Fruit fly (Drosophila melanogaster) whole organism, embryonic: ENCODE data around the gene CG14104.

Experiments used
- Aef1 ChIP-seq: fragments of 200-800 bp; sonication (Bioruptor generic); IDR thresholded peaks from 3 replicates; pipeline ENCODE4 v1.3.6; 2022; ENCODE audit warnings: missing biosample characterization, missing genetic modification characterization
- Atf-2 ChIP-seq: fragments of 200-800 bp; sonication (Bioruptor generic); optimal IDR thresholded peaks from 2 replicates; lab custom pipeline; 2016; ENCODE audit warnings: missing biosample characterization, missing genetic modification characterization
- Atf3 ChIP-seq: fragments of 200-800 bp; sonication (Bioruptor generic); optimal IDR thresholded peaks from 3 replicates; lab custom pipeline; 2016; ENCODE audit warnings: missing biosample characterization, missing genetic modification characterization
- CG10274 ChIP-seq: fragments of 200-800 bp; sonication (Bioruptor generic); optimal IDR thresholded peaks from 3 replicates; lab custom pipeline; 2017; ENCODE audit warnings: missing biosample characterization, mild to moderate bottlenecking, missing genetic modification characterization
- CG10565 ChIP-seq: fragments of 200-800 bp; sonication (Bioruptor generic); optimal IDR thresholded peaks from 3 replicates; lab custom pipeline; 2016; ENCODE audit warnings: missing biosample characterization, mild to moderate bottlenecking, missing genetic modification characterization
- CG12155 ChIP-seq: fragments of 200-800 bp; sonication (Bioruptor generic); optimal IDR thresholded peaks from 3 replicates; lab custom pipeline; 2016; ENCODE audit warnings: missing biosample characterization, missing genetic modification characterization
- CG12236 ChIP-seq: fragments of 200-800 bp; sonication (Bioruptor generic); optimal IDR thresholded peaks from 2 replicates; lab custom pipeline; 2016; ENCODE audit warnings: missing biosample characterization, missing genetic modification characterization
- CG12659 ChIP-seq: fragments of 200-800 bp; sonication (Bioruptor generic); optimal IDR thresholded peaks from 3 replicates; lab custom pipeline; 2017; ENCODE audit warnings: mild to moderate bottlenecking, missing biosample characterization, missing genetic modification reagents, missing genetic modification characterization
- CG12744 ChIP-seq: fragments of 200-800 bp; sonication (Bioruptor generic); optimal IDR thresholded peaks from 2 replicates; lab custom pipeline; 2016; ENCODE audit warnings: missing biosample characterization, missing genetic modification characterization
- CG15011 ChIP-seq: fragments of 200-800 bp; sonication (Bioruptor generic); optimal IDR thresholded peaks from 3 replicates; lab custom pipeline; 2018; ENCODE audit warnings: missing biosample characterization, mild to moderate bottlenecking, missing genetic modification characterization
- CG16863 ChIP-seq: fragments of 200-800 bp; sonication (Bioruptor generic); optimal IDR thresholded peaks from 3 replicates; lab custom pipeline; 2016; ENCODE audit warnings: missing biosample characterization, missing genetic modification characterization
- CG17802 ChIP-seq: fragments of 200-800 bp; sonication (Bioruptor generic); optimal IDR thresholded peaks from 2 replicates; lab custom pipeline; 2018; ENCODE audit warnings: missing biosample characterization, mild to moderate bottlenecking, missing genetic modification characterization, moderate library complexity
- CG18262 ChIP-seq: fragments of 200-800 bp; optimal IDR thresholded peaks from 3 replicates; lab custom pipeline; 2019; ENCODE audit warnings: missing biosample characterization, mild to moderate bottlenecking, missing genetic modification characterization, moderate library complexity
- CG3065 ChIP-seq: fragments of 200-800 bp; sonication (Bioruptor generic); optimal IDR thresholded peaks from 2 replicates; lab custom pipeline; 2016; ENCODE audit warnings: missing biosample characterization, missing genetic modification characterization
- CG31365 ChIP-seq: fragments of 200-800 bp; sonication (Bioruptor generic); optimal IDR thresholded peaks from 2 replicates; lab custom pipeline; 2018; ENCODE audit warnings: missing biosample characterization, mild to moderate bottlenecking, missing genetic modification characterization
- CG4424 ChIP-seq: fragments of 200-800 bp; sonication (Bioruptor generic); optimal IDR thresholded peaks from 3 replicates; lab custom pipeline; 2016; ENCODE audit warnings: missing biosample characterization, missing genetic modification characterization
- CG7928 ChIP-seq: fragments of 200-800 bp; sonication (Bioruptor generic); optimal IDR thresholded peaks from 2 replicates; lab custom pipeline; 2017; ENCODE audit warnings: missing biosample characterization, mild to moderate bottlenecking, missing genetic modification characterization
- CG8388 ChIP-seq: fragments of 200-800 bp; sonication (Bioruptor generic); optimal IDR thresholded peaks from 2 replicates; lab custom pipeline; 2019; ENCODE audit warnings: missing biosample characterization, mild to moderate bottlenecking, missing genetic modification characterization, moderate library complexity
- CG8924 ChIP-seq: fragments of 200-800 bp; optimal IDR thresholded peaks from 3 replicates; lab custom pipeline; 2019; ENCODE audit warnings: missing biosample characterization, mild to moderate bottlenecking, missing genetic modification characterization, moderate library complexity
- CG9932 ChIP-seq: fragments of 200-800 bp; sonication (Bioruptor generic); IDR thresholded peaks from 2 replicates; pipeline ENCODE4 v1.3.6; 2022; ENCODE audit warnings: missing biosample characterization, missing genetic modification characterization
- Doc2 ChIP-seq: fragments of 200-800 bp; sonication (Bioruptor generic); IDR thresholded peaks from 2 replicates; pipeline ENCODE4 v1.3.6; 2022; ENCODE audit warnings: missing biosample characterization, missing genetic modification characterization
- H2.0 ChIP-seq: fragments of 200-800 bp; sonication (Bioruptor generic); IDR thresholded peaks from 2 replicates; pipeline ENCODE4 v1.3.6; 2022; ENCODE audit warnings: missing biosample characterization, missing genetic modification characterization
- HLH4C ChIP-seq: fragments of 200-800 bp; sonication (Bioruptor generic); IDR thresholded peaks from 3 replicates; pipeline ENCODE4 v1.3.6; 2022; ENCODE audit warnings: missing biosample characterization, missing genetic modification characterization; ENCODE audit not compliant: partially characterized antibody
- Hr3 ChIP-seq: fragments of 200-800 bp; sonication (Bioruptor generic); optimal IDR thresholded peaks from 3 replicates; lab custom pipeline; 2016; ENCODE audit warnings: missing biosample characterization, missing genetic modification characterization
- Hr78 ChIP-seq, 2 experiments: fragments of 200-800 bp in 1 of 2; fragments of >200 bp in 1 of 2; sonication (Bioruptor generic) in 1 of 2; optimal IDR thresholded peaks; 2 replicates each; lab custom pipeline; 2017 to 2019; ENCODE audit warnings: missing biosample characterization in 2 of 2, missing genetic modification characterization in 2 of 2, mild to moderate bottlenecking in 1 of 2, moderate library complexity in 1 of 2
- Lim3 ChIP-seq: fragments of 200-800 bp; sonication (Bioruptor generic); IDR thresholded peaks from 2 replicates; pipeline ENCODE4 v1.3.6; 2022; ENCODE audit warnings: missing biosample characterization, missing genetic modification characterization
- NC2α ChIP-seq: fragments of 200-800 bp; sonication (Bioruptor generic); optimal IDR thresholded peaks from 2 replicates; lab custom pipeline; 2016; ENCODE audit warnings: missing biosample characterization, missing genetic modification characterization
- Neu2 ChIP-seq: fragments of 200-800 bp; sonication (Bioruptor generic); optimal IDR thresholded peaks from 3 replicates; lab custom pipeline; 2016; ENCODE audit warnings: missing biosample characterization, missing genetic modification characterization, borderline replicate concordance
- Nf-YB ChIP-seq: fragments of 200-800 bp; sonication (Bioruptor generic); optimal IDR thresholded peaks from 3 replicates; lab custom pipeline; 2019; ENCODE audit warnings: missing biosample characterization, mild to moderate bottlenecking, missing genetic modification characterization, moderate library complexity
- Nf-YC ChIP-seq: fragments of 200-800 bp; optimal IDR thresholded peaks from 3 replicates; lab custom pipeline; 2019; ENCODE audit warnings: missing biosample characterization, mild to moderate bottlenecking, missing genetic modification characterization, moderate library complexity
- Oli ChIP-seq: fragments of 200-800 bp; sonication (Bioruptor generic); optimal IDR thresholded peaks from 2 replicates; lab custom pipeline; 2018; ENCODE audit warnings: missing biosample characterization, mild to moderate bottlenecking, missing genetic modification characterization, moderate library complexity
- Rx ChIP-seq: fragments of 200-800 bp; sonication (Bioruptor generic); IDR thresholded peaks from 2 replicates; pipeline ENCODE4 v1.3.6; 2022; ENCODE audit warnings: missing biosample characterization, missing genetic modification characterization
- Six4 ChIP-seq: fragments of 200-800 bp; sonication (Bioruptor generic); optimal IDR thresholded peaks from 2 replicates; lab custom pipeline; 2016; ENCODE audit warnings: missing biosample characterization, missing genetic modification characterization
- Sox100B ChIP-seq: fragments of 200-800 bp; sonication (Bioruptor generic); optimal IDR thresholded peaks from 3 replicates; lab custom pipeline; 2018; ENCODE audit warnings: missing biosample characterization, mild to moderate bottlenecking, missing genetic modification characterization
- Trl ChIP-seq, 3 experiments: fragments of >200 bp in 2 of 3; fragments of 200-800 bp in 1 of 3; sonication (Bioruptor generic) in 1 of 3; optimal IDR thresholded peaks; 2 replicates in 1 of 3; 3 replicates in 2 of 3; lab custom pipeline; 2016 to 2017; ENCODE audit warnings: missing biosample characterization in 1 of 3, missing genetic modification characterization in 1 of 3
- Usf ChIP-seq: fragments of 200-800 bp; sonication (Bioruptor generic); optimal IDR thresholded peaks from 2 replicates; lab custom pipeline; 2017; ENCODE audit warnings: missing genotype, missing biosample characterization, missing genetic modification characterization
- abd-A ChIP-seq: fragments of 200-800 bp; sonication (Bioruptor generic); optimal IDR thresholded peaks from 3 replicates; lab custom pipeline; 2019; ENCODE audit warnings: missing biosample characterization, mild to moderate bottlenecking, missing genetic modification characterization, moderate library complexity
- cato ChIP-seq: fragments of 200-800 bp; sonication (Bioruptor generic); optimal IDR thresholded peaks from 2 replicates; lab custom pipeline; 2016; ENCODE audit warnings: missing biosample characterization, missing genetic modification characterization, borderline replicate concordance
- fd102C ChIP-seq: fragments of 200-800 bp; sonication (Bioruptor generic); optimal IDR thresholded peaks from 2 replicates; lab custom pipeline; 2018; ENCODE audit warnings: missing biosample characterization, mild to moderate bottlenecking, missing genetic modification characterization, moderate library complexity
- gfzf ChIP-seq: fragments of 200-800 bp; sonication (Bioruptor generic); optimal IDR thresholded peaks from 2 replicates; lab custom pipeline; 2016; ENCODE audit warnings: missing biosample characterization, mild to moderate bottlenecking, missing genetic modification characterization, moderate library complexity
- grn ChIP-seq: fragments of 200-800 bp; sonication (Bioruptor generic); optimal IDR thresholded peaks from 3 replicates; lab custom pipeline; 2017; ENCODE audit warnings: missing biosample characterization, missing genetic modification characterization
- h ChIP-seq: fragments of >200 bp; optimal IDR thresholded peaks from 2 replicates; lab custom pipeline; 2017
- ken ChIP-seq: fragments of 200-800 bp; sonication (Bioruptor generic); IDR thresholded peaks from 3 replicates; pipeline ENCODE4 v1.3.6; 2022; ENCODE audit warnings: missing biosample characterization, missing genetic modification characterization
- klu ChIP-seq: fragments of 200-800 bp; sonication (Bioruptor generic); IDR thresholded peaks from 2 replicates; pipeline ENCODE4 v1.3.6; 2022; ENCODE audit warnings: missing biosample characterization, missing genetic modification characterization
- otp ChIP-seq: fragments of 200-800 bp; sonication (Bioruptor generic); IDR thresholded peaks from 3 replicates; pipeline ENCODE4, ENCODE4 v1.3.6; 2022; ENCODE audit warnings: missing biosample characterization, missing genetic modification characterization
- pfk ChIP-seq: fragments of 200-800 bp; sonication (Bioruptor generic); optimal IDR thresholded peaks from 2 replicates; lab custom pipeline; 2018; ENCODE audit warnings: missing biosample characterization, mild to moderate bottlenecking, missing genetic modification characterization, moderate library complexity
- pho ChIP-seq: fragments of 200-800 bp; sonication (Bioruptor generic); optimal IDR thresholded peaks from 2 replicates; lab custom pipeline; 2016; ENCODE audit warnings: missing biosample characterization, missing genetic modification characterization
- repo ChIP-seq: fragments of 200-800 bp; sonication (Bioruptor generic); optimal IDR thresholded peaks from 2 replicates; lab custom pipeline; 2016; ENCODE audit warnings: missing biosample characterization, missing genetic modification characterization
- sob ChIP-seq: fragments of 200-800 bp; sonication (Bioruptor generic); IDR thresholded peaks from 2 replicates; pipeline ENCODE4 v1.3.6; 2022; ENCODE audit warnings: missing biosample characterization, missing genetic modification characterization

Gene CG14104

DNA sequence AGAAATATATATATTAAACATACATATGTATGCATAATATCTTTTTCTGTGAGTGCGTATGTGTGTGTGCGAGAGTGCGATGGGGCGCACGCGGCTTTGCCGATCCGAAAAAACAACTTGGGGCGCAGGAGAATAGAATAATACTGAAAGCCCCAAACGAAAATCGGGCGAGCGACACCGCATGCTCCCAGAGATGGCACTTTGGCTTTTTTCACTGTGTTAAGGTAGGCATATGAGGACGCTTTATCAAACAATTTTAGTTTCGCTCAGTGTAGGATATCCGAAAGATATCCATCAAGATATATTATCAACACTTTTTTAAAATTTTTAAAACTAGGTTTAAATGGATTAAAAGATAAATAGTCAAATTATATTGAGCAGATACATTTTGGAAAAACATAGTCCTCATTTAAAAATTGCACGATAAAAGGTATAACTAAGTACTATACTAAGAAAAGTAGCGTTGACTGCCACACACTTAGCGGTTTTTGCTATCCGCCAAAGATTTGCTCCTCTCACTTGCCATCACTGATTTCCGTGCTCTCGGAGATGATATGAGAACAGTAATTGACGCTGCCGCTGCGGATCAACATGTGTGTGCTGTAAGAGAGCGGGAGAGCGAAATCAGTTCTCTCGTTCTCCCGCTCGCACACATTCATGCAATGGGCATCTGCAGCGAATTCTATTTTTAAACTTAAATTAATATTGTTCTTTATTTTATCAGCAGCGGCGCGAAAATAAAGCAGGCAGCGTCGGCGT lies 15.9 kb downstream of the CG14104 start (continued):
- TF ChIP-seq Neu2 (GFP tag; lab: Kevin White, UChicago): no peak
- peak; percentile 50 for TF ChIP-seq Hr3
- TF ChIP-seq CG3065: no peak
- TF ChIP-seq fd102C (GFP tag; lab: Kevin White, UChicago): no peak
- peak; percentile 6 for TF ChIP-seq NC2α (GFP tag; lab: Kevin White, UChicago)
- peak; percentile 73 for TF ChIP-seq Usf
- TF ChIP-seq CG12744: peak; percentile 40
- TF ChIP-seq Hr78 (GFP tag; optimal IDR thresholded peaks at IDR 0.05; lab: Kevin White, UChicago): peak in 1 of 2 experiments; percentile 38
- TF ChIP-seq Rx (GFP tag; lab: Robert Waterston, UW): 0 out of 2 replicates have a peak, but pooled peaks have one; percentile 3
- TF ChIP-seq cato: peak; percentile 13
- TF ChIP-seq CG8924: peak; percentile 68
- TF ChIP-seq Nf-YC (tag; lab: Kevin White, UChicago): peak; percentile 63
- TF ChIP-seq CG12659 (GFP tag; lab: Kevin White, UChicago): peak; percentile 72
- no peak for TF ChIP-seq gfzf (GFP tag; lab: Kevin White, UChicago)
- 0 out of 3 replicates have a peak, but pooled peaks have one; percentile 37 for TF ChIP-seq otp
- peak; percentile 33; the same call in 1 of the 2 replicates for TF ChIP-seq sob (GFP tag; lab: Robert Waterston, UW)
- peak; percentile 55 for TF ChIP-seq CG4424 (GFP tag; lab: Kevin White, UChicago)
- peak; percentile 33; the same call in 1 of the 3 replicates for TF ChIP-seq Aef1 (GFP tag; lab: Robert Waterston, UW)
- TF ChIP-seq CG10565 (GFP tag; lab: Kevin White, UChicago): no peak
- TF ChIP-seq Oli: peak; percentile 74
- peak; percentile 30 for TF ChIP-seq CG7928 (GFP tag; lab: Kevin White, UChicago)
- peak; percentile 44 for TF ChIP-seq Nf-YB (GFP tag; lab: Kevin White, UChicago)
- no peak for TF ChIP-seq Doc2 (GFP tag; lab: Robert Waterston, UW)
- no peak for TF ChIP-seq pfk
- peak; percentile 14 for TF ChIP-seq abd-A (tag; lab: Kevin White, UChicago)
- TF ChIP-seq CG15011 (GFP tag; lab: Kevin White, UChicago): peak; percentile 56
- peak; percentile 76 for TF ChIP-seq Sox100B (GFP tag; lab: Kevin White, UChicago)
- no peak for TF ChIP-seq HLH4C (GFP tag; lab: Robert Waterston, UW)
- TF ChIP-seq CG31365 (tag; lab: Kevin White, UChicago): no peak
- TF ChIP-seq Atf3 (GFP tag; lab: Kevin White, UChicago): peak; percentile 54
- TF ChIP-seq klu: peak; percentile 52; the same call in 1 of the 2 replicates
- peak; percentile 69 for TF ChIP-seq Atf-2 (GFP tag; lab: Kevin White, UChicago)
- no peak for TF ChIP-seq Lim3 (GFP tag; lab: Robert Waterston, UW)
- TF ChIP-seq H2.0: no peak
- TF ChIP-seq ken: no peak; the same call in 1 of the 3 replicates
- peak; percentile 71 for TF ChIP-seq CG9932 (GFP tag; lab: Robert Waterston, UW)
- TF ChIP-seq grn (GFP tag; lab: Kevin White, UChicago): no peak
- TF ChIP-seq Trl (optimal IDR thresholded peaks at IDR 0.05; lab: Kevin White, UChicago): peak; percentile 86 to 94
- TF ChIP-seq Trl (GFP tag; optimal IDR thresholded peaks at IDR 0.05; lab: Kevin White, UChicago): peak; percentile 37
- TF ChIP-seq pho (GFP tag; lab: Kevin White, UChicago): peak; percentile 69
- peak; percentile 77 for TF ChIP-seq CG18262 (tag; lab: Kevin White, UChicago)
- peak; percentile 32 for TF ChIP-seq CG10274
- TF ChIP-seq repo (GFP tag; lab: Kevin White, UChicago): no peak
- peak; percentile 6 for TF ChIP-seq CG16863 (GFP tag; lab: Kevin White, UChicago)
- TF ChIP-seq Six4 (GFP tag; lab: Kevin White, UChicago): peak; percentile 51
- TF ChIP-seq CG12236: no peak
- peak; percentile 64 for TF ChIP-seq CG12155 (GFP tag; lab: Kevin White, UChicago)
- no peak for TF ChIP-seq h (lab: Kevin White, UChicago)
- TF ChIP-seq CG17802 (tag; lab: Kevin White, UChicago): peak; percentile 33
- TF ChIP-seq CG8388: peak; percentile 47
